Worm (Caenorhabditis elegans) whole organism, midembryonic: Measurements from ENCODE around the gene clec-221.

ENCODE experiments used
- T22C8.4 ChIP-seq: fragments of 200-800 bp; sonication (Bioruptor generic); IDR thresholded peaks from 2 replicates; pipeline ENCODE4 v1.3.6; 2022; ENCODE audit warnings: missing genetic modification characterization, missing compliant biosample characterization
- cog-1 ChIP-seq: sonication (generic microtip); optimal IDR thresholded peaks from 2 replicates; lab custom pipeline; 2016; ENCODE audit warnings: missing genetic modification characterization, missing compliant biosample characterization
- flt-1 ChIP-seq: fragments of 200-800 bp; sonication (Bioruptor generic); IDR thresholded peaks from 2 replicates; pipeline ENCODE4 v1.3.6; 2022; ENCODE audit warnings: missing genetic modification characterization, missing compliant biosample characterization
- klf-2 ChIP-seq: fragments of 200-800 bp; sonication (Bioruptor generic); conservative IDR thresholded peaks from 2 replicates; pipeline ENCODE4 v1.3.6; 2022; ENCODE audit warnings: missing genetic modification reagents, missing genetic modification characterization, missing compliant biosample characterization
- med-1 ChIP-seq: sonication (generic microtip); optimal IDR thresholded peaks from 2 replicates; lab custom pipeline; 2017; ENCODE audit warnings: missing genetic modification characterization, mild to moderate bottlenecking, missing compliant biosample characterization, antibody characterized with exemption, missing genetic modification reagents; ENCODE audit not compliant: insufficient read depth
- ref-1 ChIP-seq: fragments of 200-800 bp; sonication (Bioruptor generic); conservative IDR thresholded peaks from 2 replicates; pipeline ENCODE4 v1.3.6; 2022; ENCODE audit warnings: missing genetic modification reagents, missing genetic modification characterization, missing compliant biosample characterization
- tab-1 ChIP-seq: fragments of 200-800 bp; sonication (Bioruptor generic); IDR thresholded peaks from 2 replicates; pipeline ENCODE4 v1.3.6; 2022; ENCODE audit warnings: missing genetic modification characterization, missing compliant biosample characterization
- ztf-23 ChIP-seq: fragments of 200-800 bp; sonication (Bioruptor generic); IDR thresholded peaks from 2 replicates; pipeline ENCODE4 v1.3.6; 2022; ENCODE audit warnings: missing genetic modification reagents, missing genetic modification characterization, missing compliant biosample characterization
- ztf-29 ChIP-seq: fragments of 200-800 bp; sonication (Bioruptor generic); IDR thresholded peaks from 2 replicates; pipeline ENCODE4 v1.3.6; 2022; ENCODE audit warnings: missing genetic modification reagents, missing genetic modification characterization, missing compliant biosample characterization

ce11 chrV:10958322-10958900 lies 4.2 kb upstream of the clec-221 start, which contains the start of gene pigt-1:
- TF ChIP-seq flt-1 (no peak), cog-1 (tag; lab: Kevin White, UChicago) (no peak), tab-1 (GFP tag; lab: Robert Waterston, UW) (no peak), ztf-23 (no peak), klf-2 (no peak), T22C8.4 (GFP tag; lab: Robert Waterston, UW) (no peak), ztf-29 (GFP tag; lab: Robert Waterston, UW) (no peak), ref-1 (GFP tag; lab: Robert Waterston, UW) (no peak), med-1 (GFP tag; lab: Kevin White, UChicago) (no peak)
